Fruit fly (Drosophila melanogaster) whole organism, prepupa: ENCODE data around the gene Pex10.
A peak's percentile ranks its signal among the peaks of the same experiment; 100 is the strongest.

Experiments
- CG10631 ChIP-seq: fragments of 200-800 bp; sonication (Bioruptor generic); optimal IDR thresholded peaks from 2 replicates; lab custom pipeline; 2016; ENCODE audit warnings: missing biosample characterization, missing genetic modification characterization
- CG10669 ChIP-seq: fragments of 200-800 bp; sonication (Bioruptor generic); optimal IDR thresholded peaks from 3 replicates; lab custom pipeline; 2018; ENCODE audit warnings: missing biosample characterization, mild to moderate bottlenecking, missing genetic modification characterization, moderate library complexity
- CG11294 ChIP-seq: fragments of 200-800 bp; sonication (Bioruptor generic); IDR thresholded peaks from 2 replicates; pipeline ENCODE4 v1.3.6; 2022; ENCODE audit warnings: missing biosample characterization, missing genetic modification characterization
- CG11762 ChIP-seq: fragments of 200-800 bp; sonication (Bioruptor generic); optimal IDR thresholded peaks from 3 replicates; lab custom pipeline; 2016; ENCODE audit warnings: missing biosample characterization, missing genetic modification characterization; ENCODE audit not compliant: insufficient read depth
- CG11902 ChIP-seq: fragments of 200-800 bp; sonication (Bioruptor generic); optimal IDR thresholded peaks from 3 replicates; lab custom pipeline; 2016; ENCODE audit warnings: missing biosample characterization, missing genetic modification characterization
- CG15336 ChIP-seq: fragments of 200-800 bp; sonication (Bioruptor generic); IDR thresholded peaks from 2 replicates; pipeline ENCODE4 v1.3.6; 2022; ENCODE audit warnings: missing biosample characterization, missing genetic modification characterization
- CG1621 ChIP-seq: fragments of 200-800 bp; sonication (Bioruptor generic); optimal IDR thresholded peaks from 3 replicates; lab custom pipeline; 2018; ENCODE audit warnings: missing biosample characterization, mild to moderate bottlenecking, missing genetic modification characterization
- CG31627 ChIP-seq: fragments of 200-800 bp; sonication (Bioruptor generic); optimal IDR thresholded peaks from 3 replicates; lab custom pipeline; 2016; ENCODE audit warnings: missing biosample characterization, missing genetic modification characterization
- CG4318 ChIP-seq: fragments of 200-800 bp; sonication (Bioruptor generic); optimal IDR thresholded peaks from 3 replicates; lab custom pipeline; 2017; ENCODE audit warnings: missing biosample characterization, mild to moderate bottlenecking, missing genetic modification characterization
- CG6163 ChIP-seq: fragments of 200-800 bp; sonication (Bioruptor generic); IDR thresholded peaks from 3 replicates; pipeline ENCODE4 v1.3.6; 2022; ENCODE audit warnings: missing biosample characterization, missing genetic modification characterization
- CG6792 ChIP-seq: fragments of 200-800 bp; sonication (Bioruptor generic); optimal IDR thresholded peaks from 3 replicates; lab custom pipeline; 2016; ENCODE audit warnings: missing biosample characterization, missing genetic modification characterization
- CG6854 ChIP-seq: fragments of 200-800 bp; sonication (Bioruptor generic); optimal IDR thresholded peaks from 2 replicates; lab custom pipeline; 2017; ENCODE audit warnings: missing biosample characterization, mild to moderate bottlenecking, missing genetic modification characterization
- CG7368 ChIP-seq: fragments of 200-800 bp; sonication (Bioruptor generic); optimal IDR thresholded peaks from 3 replicates; lab custom pipeline; 2016; ENCODE audit warnings: missing biosample characterization, missing genetic modification characterization
- CG8119 ChIP-seq: fragments of 200-800 bp; sonication (Bioruptor generic); IDR thresholded peaks from 3 replicates; pipeline ENCODE4 v1.3.6; 2022; ENCODE audit warnings: missing biosample characterization, missing genetic modification characterization
- CG8319 ChIP-seq: fragments of 200-800 bp; sonication (Bioruptor generic); optimal IDR thresholded peaks from 3 replicates; lab custom pipeline; 2016; ENCODE audit warnings: missing biosample characterization, missing genetic modification characterization
- CG8632 ChIP-seq: fragments of 200-800 bp; sonication (Bioruptor generic); optimal IDR thresholded peaks from 3 replicates; lab custom pipeline; 2016; ENCODE audit warnings: missing biosample characterization, missing genetic modification characterization
- CG9139 ChIP-seq: fragments of 200-800 bp; sonication (Bioruptor generic); optimal IDR thresholded peaks from 3 replicates; lab custom pipeline; 2017; ENCODE audit warnings: missing biosample characterization, mild to moderate bottlenecking, missing genetic modification characterization
- Eip75B ChIP-seq: fragments of 200-800 bp; sonication (Bioruptor generic); optimal IDR thresholded peaks from 3 replicates; lab custom pipeline; 2016; ENCODE audit warnings: missing biosample characterization, missing genetic modification characterization
- Eip93F ChIP-seq: fragments of 200-800 bp; sonication (Bioruptor generic); optimal IDR thresholded peaks from 2 replicates; lab custom pipeline; 2016; ENCODE audit warnings: missing biosample characterization, mild to moderate bottlenecking, missing genetic modification characterization
- Ets96B ChIP-seq: fragments of 200-800 bp; optimal IDR thresholded peaks from 2 replicates; lab custom pipeline; 2019; ENCODE audit warnings: missing biosample characterization, mild to moderate bottlenecking, missing genetic modification characterization, moderate library complexity
- Gug ChIP-seq: fragments of 200-800 bp; sonication (Bioruptor generic); IDR thresholded peaks from 2 replicates; pipeline ENCODE4 v1.3.6; 2022; ENCODE audit warnings: missing biosample characterization, missing genetic modification characterization
- Hr38 ChIP-seq: sonication (Bioruptor generic); optimal IDR thresholded peaks from 2 replicates; lab custom pipeline; 2016; ENCODE audit warnings: missing biosample characterization, missing genetic modification characterization
- Hr4 ChIP-seq: fragments of 200-800 bp; sonication (Bioruptor generic); optimal IDR thresholded peaks from 3 replicates; lab custom pipeline; 2016; ENCODE audit warnings: missing biosample characterization, missing genetic modification characterization
- Met ChIP-seq: fragments of 200-800 bp; sonication (Bioruptor generic); optimal IDR thresholded peaks from 3 replicates; lab custom pipeline; 2016; ENCODE audit warnings: missing biosample characterization, missing genetic modification characterization
- OdsH ChIP-seq: fragments of 200-800 bp; sonication (Bioruptor generic); optimal IDR thresholded peaks from 3 replicates; lab custom pipeline; 2016; ENCODE audit warnings: missing biosample characterization, missing genetic modification characterization
- Sox102F ChIP-seq: fragments of 200-800 bp; sonication (Bioruptor generic); optimal IDR thresholded peaks from 2 replicates; lab custom pipeline; 2016; ENCODE audit warnings: missing biosample characterization, mild to moderate bottlenecking, missing genetic modification characterization
- Sox14 ChIP-seq: fragments of 200-800 bp; sonication (Bioruptor generic); optimal IDR thresholded peaks from 3 replicates; lab custom pipeline; 2016; ENCODE audit warnings: missing biosample characterization, missing genetic modification characterization
- Sox15 ChIP-seq: fragments of 200-800 bp; sonication (Bioruptor generic); optimal IDR thresholded peaks from 3 replicates; lab custom pipeline; 2016; ENCODE audit warnings: missing biosample characterization, missing genetic modification characterization
- cyc ChIP-seq: fragments of 200-800 bp; sonication (Bioruptor generic); optimal IDR thresholded peaks from 3 replicates; lab custom pipeline; 2016; ENCODE audit warnings: missing biosample characterization, missing genetic modification characterization
- dac ChIP-seq: fragments of 200-800 bp; sonication (Bioruptor generic); optimal IDR thresholded peaks from 2 replicates; lab custom pipeline; 2017; ENCODE audit warnings: missing biosample characterization, mild to moderate bottlenecking, missing genetic modification characterization
- dsx ChIP-seq: fragments of 200-800 bp; optimal IDR thresholded peaks from 3 replicates; lab custom pipeline; 2019; ENCODE audit warnings: missing biosample characterization, mild to moderate bottlenecking, missing genetic modification characterization, moderate library complexity; ENCODE audit not compliant: poor library complexity, severe bottlenecking
- eg ChIP-seq: fragments of 200-800 bp; sonication (Bioruptor generic); IDR thresholded peaks from 3 replicates; pipeline ENCODE4 v1.3.6; 2022; ENCODE audit warnings: missing biosample characterization, missing genetic modification characterization
- esn ChIP-seq: fragments of 200-800 bp; sonication (Bioruptor generic); optimal IDR thresholded peaks from 2 replicates; lab custom pipeline; 2016; ENCODE audit warnings: missing biosample characterization, mild to moderate bottlenecking, missing genetic modification characterization, moderate library complexity
- fd85E ChIP-seq: fragments of 200-800 bp; sonication (Bioruptor generic); optimal IDR thresholded peaks from 3 replicates; lab custom pipeline; 2016; ENCODE audit warnings: missing biosample characterization, missing genetic modification characterization
- fkh ChIP-seq: fragments of 200-800 bp; sonication (Bioruptor generic); optimal IDR thresholded peaks from 3 replicates; lab custom pipeline; 2017; ENCODE audit warnings: missing biosample characterization, mild to moderate bottlenecking, missing genetic modification characterization, moderate library complexity
- lz ChIP-seq: fragments of 200-800 bp; sonication (Bioruptor generic); optimal IDR thresholded peaks from 3 replicates; lab custom pipeline; 2016; ENCODE audit warnings: missing biosample characterization, missing genetic modification characterization
- net ChIP-seq: fragments of 200-800 bp; sonication (Bioruptor generic); optimal IDR thresholded peaks from 3 replicates; lab custom pipeline; 2016; ENCODE audit warnings: missing biosample characterization, missing genetic modification characterization
- pdm3 ChIP-seq: fragments of 200-800 bp; sonication (Bioruptor generic); optimal IDR thresholded peaks from 3 replicates; lab custom pipeline; 2016; ENCODE audit warnings: missing biosample characterization, missing genetic modification characterization
- salr ChIP-seq, 2 experiments: fragments of 200-800 bp; sonication (Bioruptor generic); optimal IDR thresholded peaks; 3 replicates each; lab custom pipeline; 2016 to 2018; ENCODE audit warnings: missing biosample characterization in 2 of 2, missing genetic modification characterization in 2 of 2, mild to moderate bottlenecking in 1 of 2
- spab ChIP-seq: fragments of 200-800 bp; sonication (Bioruptor generic); optimal IDR thresholded peaks from 2 replicates; lab custom pipeline; 2017; ENCODE audit warnings: missing biosample characterization, mild to moderate bottlenecking, missing genetic modification characterization, missing genetic modification reagents
- ss ChIP-seq, 2 experiments: fragments of 200-800 bp; sonication (Bioruptor generic); optimal IDR thresholded peaks; 2 replicates in 1 of 2; 3 replicates in 1 of 2; lab custom pipeline; 2017 to 2018; ENCODE audit warnings: mild to moderate bottlenecking in 2 of 2, missing biosample characterization in 2 of 2, missing genetic modification characterization in 2 of 2, moderate library complexity in 1 of 2
- svp ChIP-seq: fragments of 200-800 bp; sonication (Bioruptor generic); peaks from one replicate; lab custom pipeline; 2016; ENCODE audit warnings: missing biosample characterization, missing genetic modification characterization
- topi ChIP-seq: fragments of 200-800 bp; sonication (Bioruptor generic); optimal IDR thresholded peaks from 3 replicates; lab custom pipeline; 2016; ENCODE audit warnings: missing biosample characterization, missing genetic modification characterization
- vri ChIP-seq: fragments of 200-800 bp; sonication (Bioruptor generic); optimal IDR thresholded peaks from 3 replicates; lab custom pipeline; 2016; ENCODE audit warnings: missing biosample characterization, mild to moderate bottlenecking, missing genetic modification characterization

The Pex10 gene

dm6 chr3L:1587140-1587849 is 29.3 kb downstream of the Pex10 start (continued):
- TF ChIP-seq Eip75B (peak; percentile 86), spab (GFP tag; lab: Kevin White, UChicago) (peak; percentile 79), CG7368 (GFP tag; lab: Kevin White, UChicago) (peak; percentile 85), Eip93F (GFP tag; lab: Kevin White, UChicago) (no peak), Gug (GFP tag; lab: Robert Waterston, UW) (peak; percentile 40; the same call in 1 of the 2 replicates), CG31627 (GFP tag; lab: Kevin White, UChicago) (peak; percentile 91), Ets96B (tag; lab: Kevin White, UChicago) (peak; percentile 82), dsx (GFP tag; lab: Kevin White, UChicago) (peak; percentile 81), fd85E (GFP tag; lab: Kevin White, UChicago) (no peak), CG8632 (peak; percentile 85), CG10631 (peak; percentile 82), CG4318 (GFP tag; lab: Kevin White, UChicago) (peak; percentile 36), CG11762 (GFP tag; lab: Kevin White, UChicago) (peak; percentile 66), pdm3 (peak; percentile 90), CG6854 (GFP tag; lab: Kevin White, UChicago) (peak; percentile 18), CG11294 (0 out of 2 replicates have a peak, but pooled peaks have one; percentile 39), fkh (no peak), Hr38 (no peak), OdsH (GFP tag; lab: Kevin White, UChicago) (peak; percentile 87), topi (GFP tag; lab: Kevin White, UChicago) (peak; percentile 81), net (peak; percentile 79), svp (GFP tag; lab: Kevin White, UChicago) (peak; percentile 96), dac (peak; percentile 26), Hr4 (GFP tag; lab: Kevin White, UChicago) (peak; percentile 80), Sox15 (GFP tag; lab: Kevin White, UChicago) (peak; percentile 90), CG8119 (peak; percentile 55; the same call in 2 of the 3 replicates), CG8319 (GFP tag; lab: Kevin White, UChicago) (peak; percentile 82), CG1621 (tag; lab: Kevin White, UChicago) (peak; percentile 88), Met (peak; percentile 81), eg (peak; percentile 76), CG6792 (GFP tag; lab: Kevin White, UChicago) (peak; percentile 83), salr (GFP tag; optimal IDR thresholded peaks at IDR 0.05; lab: Kevin White, UChicago) (peak; percentile 41 to 84), CG10669 (GFP tag; lab: Kevin White, UChicago) (peak; percentile 85)

- TF ChIP-seq CG6854 (GFP tag; lab: Kevin White, UChicago): no peak
- no peak for TF ChIP-seq CG7368 (GFP tag; lab: Kevin White, UChicago)
- no peak for TF ChIP-seq fkh
- TF ChIP-seq ss (GFP tag; optimal IDR thresholded peaks at IDR 0.05; lab: Kevin White, UChicago): no peak
- no peak for TF ChIP-seq CG11762 (GFP tag; lab: Kevin White, UChicago)
- no peak for TF ChIP-seq lz (GFP tag; lab: Kevin White, UChicago)
- TF ChIP-seq net: no peak
Measured at dm6 chr3L:1590194-1590593, 32.2 kb downstream of the Pex10 start.

- TF ChIP-seq svp (GFP tag; lab: Kevin White, UChicago) (peak; percentile 90), CG11902 (no peak), Gug (GFP tag; lab: Robert Waterston, UW) (no peak), CG8119 (peak; percentile 43; the same call in 1 of the 3 replicates), CG1621 (tag; lab: Kevin White, UChicago) (peak; percentile 87), Eip75B (peak; percentile 78), CG6854 (GFP tag; lab: Kevin White, UChicago) (peak; percentile 90), ss (GFP tag; optimal IDR thresholded peaks at IDR 0.05; lab: Kevin White, UChicago) (peak; percentile 64 to 89), esn (peak; percentile 90), Sox102F (peak; percentile 89), Sox14 (peak; percentile 50), CG11294 (no peak), CG15336 (GFP tag; lab: Robert Waterston, UW) (0 out of 2 replicates have a peak, but pooled peaks have one; percentile 19), pdm3 (peak; percentile 80), dac (no peak), CG6163 (GFP tag; lab: Robert Waterston, UW) (peak; percentile 90), CG9139 (peak; percentile 87), eg (peak; percentile 49; the same call in 2 of the 3 replicates), vri (GFP tag; lab: Kevin White, UChicago) (peak; percentile 97), cyc (peak; percentile 51), lz (GFP tag; lab: Kevin White, UChicago) (peak; percentile 74), CG10631 (no peak)
Measured at dm6 chr3L:1591692-1592371, 33.8 kb downstream of the Pex10 start.
